Worm (Caenorhabditis elegans) whole organism, young adult: ENCODE measurements around the gene Y56A3A.6.

Source experiments
- B0336.3 ChIP-seq: fragments of 200-800 bp; sonication (Bioruptor generic); IDR thresholded peaks from 2 replicates; pipeline ENCODE4 v1.3.6; 2022; ENCODE audit warnings: missing genetic modification characterization, missing compliant biosample characterization
- D2030.7 ChIP-seq: fragments of 200-800 bp; sonication (Bioruptor generic); IDR thresholded peaks from 2 replicates; pipeline ENCODE4 v1.3.6; 2022; ENCODE audit warnings: missing genetic modification reagents, missing genetic modification characterization, missing compliant biosample characterization
- F10E7.11 ChIP-seq: sonication (generic microtip); optimal IDR thresholded peaks from 2 replicates; lab custom pipeline; 2017; ENCODE audit warnings: mild to moderate bottlenecking, missing genetic modification characterization, moderate library complexity, missing compliant biosample characterization
- F23B12.7 ChIP-seq: sonication (generic microtip); optimal IDR thresholded peaks from 2 replicates; lab custom pipeline; 2017; ENCODE audit warnings: missing genetic modification characterization, mild to moderate bottlenecking, missing compliant biosample characterization, antibody characterized with exemption, moderate library complexity; ENCODE audit not compliant: insufficient read depth
- F33H1.4 ChIP-seq: fragments of 200-800 bp; sonication (Bioruptor generic); IDR thresholded peaks from 2 replicates; pipeline ENCODE4 v1.3.6; 2022; ENCODE audit warnings: missing genetic modification reagents, missing genetic modification characterization, missing compliant biosample characterization
- F49E8.2 ChIP-seq: sonication (generic microtip); optimal IDR thresholded peaks from 3 replicates; lab custom pipeline; 2017; ENCODE audit warnings: missing genetic modification characterization, mild to moderate bottlenecking, missing compliant biosample characterization, antibody characterized with exemption, moderate library complexity; ENCODE audit not compliant: insufficient read depth
- F55B11.4 ChIP-seq: sonication (generic microtip); optimal IDR thresholded peaks from 2 replicates; lab custom pipeline; 2016; ENCODE audit warnings: missing compliant biosample characterization, missing genetic modification characterization, borderline replicate concordance; ENCODE audit not compliant: insufficient read depth
- K11D2.4 ChIP-seq: fragments of 200-800 bp; sonication (Bioruptor generic); IDR thresholded peaks from 2 replicates; pipeline ENCODE4 v1.3.6; 2022; ENCODE audit warnings: missing genetic modification reagents, missing genetic modification characterization, missing compliant biosample characterization
- Y53F4B.3 ChIP-seq: fragments of 200-800 bp; sonication (Bioruptor generic); IDR thresholded peaks from 2 replicates; pipeline ENCODE4 v1.3.6; 2022; ENCODE audit warnings: missing genetic modification reagents, missing genetic modification characterization, missing compliant biosample characterization
- Y53G8AR.9 ChIP-seq: fragments of 200-800 bp; sonication (Bioruptor generic); conservative IDR thresholded peaks from 2 replicates; pipeline ENCODE4 v1.3.6; 2022; ENCODE audit warnings: missing genetic modification reagents, missing genetic modification characterization, missing compliant biosample characterization
- Y79H2A.3 ChIP-seq: fragments of 200-800 bp; sonication (Bioruptor generic); conservative IDR thresholded peaks from 2 replicates; pipeline ENCODE4 v1.3.6; 2022; ENCODE audit warnings: missing genetic modification reagents, missing genetic modification characterization, missing compliant biosample characterization
- Y95B8A.8 ChIP-seq: fragments of 200-800 bp; sonication (Bioruptor generic); IDR thresholded peaks from 2 replicates; pipeline ENCODE4 v1.3.6; 2022; ENCODE audit warnings: missing genetic modification reagents, missing genetic modification characterization, missing compliant biosample characterization
- ZK185.1 ChIP-seq: sonication (generic microtip); optimal IDR thresholded peaks from 2 replicates; lab custom pipeline; 2016; ENCODE audit warnings: mild to moderate bottlenecking, missing genetic modification characterization, missing compliant biosample characterization; ENCODE audit not compliant: poor library complexity, severe bottlenecking
- akir-1 ChIP-seq: fragments of 200-800 bp; sonication (Bioruptor generic); optimal IDR thresholded peaks from 2 replicates; lab custom pipeline; 2018; ENCODE audit warnings: mild to moderate bottlenecking, missing genetic modification characterization, moderate library complexity, missing compliant biosample characterization
- ama-1 ChIP-seq, 3 experiments: fragments of 150-350 bp in 1 of 3; sonication (generic microtip) in 2 of 3; optimal IDR thresholded peaks; 2 replicates each; lab custom pipeline; 2014 to 2018; ENCODE audit warnings: missing biosample characterization in 2 of 3, missing genetic modification characterization in 2 of 3, missing genetic modification reagents in 2 of 3
- aptf-3 ChIP-seq: fragments of 200-800 bp; sonication (Bioruptor generic); IDR thresholded peaks from 2 replicates; pipeline ENCODE4 v1.3.6; 2022; ENCODE audit warnings: missing genetic modification characterization, missing compliant biosample characterization
- atf-7 ChIP-seq: sonication (generic microtip); optimal IDR thresholded peaks from 2 replicates; lab custom pipeline; 2017; ENCODE audit warnings: mild to moderate bottlenecking, missing genetic modification characterization, missing compliant biosample characterization
- bed-2 ChIP-seq: fragments of 200-800 bp; sonication (Bioruptor generic); IDR thresholded peaks from 2 replicates; pipeline ENCODE4 v1.3.6; 2022; ENCODE audit warnings: missing genetic modification reagents, missing genetic modification characterization, missing compliant biosample characterization
- ceh-91 ChIP-seq: fragments of 200-800 bp; sonication (Bioruptor generic); IDR thresholded peaks from 2 replicates; pipeline ENCODE4 v1.3.6; 2022; ENCODE audit warnings: missing genetic modification reagents, missing genetic modification characterization, missing compliant biosample characterization
- dox-1 ChIP-seq: fragments of 200-800 bp; sonication (Bioruptor generic); IDR thresholded peaks from 2 replicates; pipeline ENCODE4 v1.3.6; 2022; ENCODE audit warnings: missing genetic modification reagents, missing genetic modification characterization, missing compliant biosample characterization
- dpff-1 ChIP-seq: sonication (generic microtip); optimal IDR thresholded peaks from 2 replicates; lab custom pipeline; 2017; ENCODE audit warnings: mild to moderate bottlenecking, missing genetic modification characterization, missing compliant biosample characterization
- dpl-1 ChIP-seq: fragments of 150-350 bp; optimal IDR thresholded peaks from 2 replicates; lab custom pipeline; 2014; ENCODE audit warnings: missing biosample characterization, missing genetic modification reagents, missing genetic modification characterization
- egl-18 ChIP-seq: fragments of 200-800 bp; sonication (Bioruptor generic); IDR thresholded peaks from 2 replicates; pipeline ENCODE4 v1.3.6; 2022; ENCODE audit warnings: missing genetic modification reagents, missing genetic modification characterization, missing compliant biosample characterization
- egl-44 ChIP-seq: fragments of 200-800 bp; sonication (Bioruptor generic); IDR thresholded peaks from 2 replicates; pipeline ENCODE4 v1.3.6; 2022; ENCODE audit warnings: missing genetic modification reagents, missing genetic modification characterization, missing compliant biosample characterization
- ekl-4 ChIP-seq: fragments of 200-800 bp; sonication (Bioruptor generic); IDR thresholded peaks from 2 replicates; pipeline ENCODE4 v1.3.6; 2022; ENCODE audit warnings: missing genetic modification reagents, missing genetic modification characterization, missing compliant biosample characterization
- ets-4 ChIP-seq: fragments of 200-800 bp; sonication (Bioruptor generic); optimal IDR thresholded peaks from 2 replicates; lab custom pipeline; 2018; ENCODE audit warnings: mild to moderate bottlenecking, missing genetic modification characterization, missing compliant biosample characterization
- gei-17 ChIP-seq: fragments of 200-800 bp; sonication (Bioruptor generic); optimal IDR thresholded peaks from 2 replicates; lab custom pipeline; 2018; ENCODE audit warnings: mild to moderate bottlenecking, missing genetic modification characterization, missing compliant biosample characterization
- him-1 ChIP-seq: sonication (generic microtip); optimal IDR thresholded peaks from 2 replicates; lab custom pipeline; 2016; ENCODE audit warnings: missing genotype, missing genetic modification reagents, missing genetic modification characterization, missing compliant biosample characterization
- hrde-1 ChIP-seq: sonication (generic microtip); optimal IDR thresholded peaks from 2 replicates; lab custom pipeline; 2016; ENCODE audit warnings: missing genetic modification characterization, mild to moderate bottlenecking, missing compliant biosample characterization, moderate library complexity, missing genotype, missing genetic modification reagents, borderline replicate concordance
- hsf-1 ChIP-seq: fragments of 200-800 bp; sonication (Bioruptor generic); IDR thresholded peaks from 2 replicates; pipeline ENCODE4 v1.3.6; 2022; ENCODE audit warnings: missing genetic modification reagents, missing genetic modification characterization, missing compliant biosample characterization
- let-607 ChIP-seq, 2 experiments: fragments of 200-800 bp in 1 of 2; sonication (Bioruptor generic) in 1 of 2; sonication (generic microtip) in 1 of 2; optimal IDR thresholded peaks; 2 replicates each; lab custom pipeline; 2016 to 2018; ENCODE audit warnings: mild to moderate bottlenecking in 2 of 2, missing compliant biosample characterization in 2 of 2, missing genetic modification characterization in 2 of 2, moderate library complexity in 2 of 2, missing genotype in 1 of 2
- lin-35 ChIP-seq, 3 experiments: fragments of 150-350 bp in 2 of 3; sonication (generic microtip) in 1 of 3; optimal IDR thresholded peaks; 2 replicates each; lab custom pipeline; 2014 to 2018; ENCODE audit warnings: missing biosample characterization in 3 of 3, missing genetic modification characterization in 3 of 3, missing genetic modification reagents in 3 of 3
- lin-40 ChIP-seq: sonication (generic microtip); optimal IDR thresholded peaks from 2 replicates; lab custom pipeline; 2016; ENCODE audit warnings: missing genetic modification characterization, mild to moderate bottlenecking, missing compliant biosample characterization, missing genotype, missing genetic modification reagents
- lir-1 ChIP-seq: fragments of 200-800 bp; sonication (Bioruptor generic); conservative IDR thresholded peaks from 2 replicates; pipeline ENCODE4 v1.3.6; 2022; ENCODE audit warnings: missing genetic modification reagents, missing genetic modification characterization, missing compliant biosample characterization
- lsl-1 ChIP-seq: fragments of 200-800 bp; sonication (Bioruptor generic); optimal IDR thresholded peaks from 2 replicates; lab custom pipeline; 2018; ENCODE audit warnings: mild to moderate bottlenecking, missing genetic modification characterization, moderate library complexity, missing compliant biosample characterization
- madf-6 ChIP-seq: fragments of 200-800 bp; sonication (Bioruptor generic); IDR thresholded peaks from 2 replicates; pipeline ENCODE4 v1.3.6; 2022; ENCODE audit warnings: missing genetic modification reagents, missing genetic modification characterization, missing compliant biosample characterization
- mel-28 ChIP-seq: sonication (generic microtip); optimal IDR thresholded peaks from 2 replicates; lab custom pipeline; 2016; ENCODE audit warnings: borderline replicate concordance, mild to moderate bottlenecking, missing genetic modification characterization, missing compliant biosample characterization
- nfyb-1 ChIP-seq: fragments of 200-800 bp; sonication (Bioruptor generic); IDR thresholded peaks from 2 replicates; pipeline ENCODE4 v1.3.6; 2022; ENCODE audit warnings: missing genetic modification reagents, missing genetic modification characterization, missing compliant biosample characterization
- nhr-27 ChIP-seq: fragments of 200-800 bp; sonication (Bioruptor generic); optimal IDR thresholded peaks from 2 replicates; lab custom pipeline; 2018; ENCODE audit warnings: mild to moderate bottlenecking, missing genetic modification characterization, moderate library complexity, missing compliant biosample characterization
- nhr-80 ChIP-seq: sonication (generic microtip); optimal IDR thresholded peaks from 2 replicates; lab custom pipeline; 2016; ENCODE audit warnings: missing genetic modification characterization, missing compliant biosample characterization
- pbrm-1 ChIP-seq: fragments of 200-800 bp; sonication (Bioruptor generic); IDR thresholded peaks from 2 replicates; pipeline ENCODE4 v1.3.6; 2022; ENCODE audit warnings: missing genetic modification reagents, missing genetic modification characterization, missing compliant biosample characterization
- sdz-38 ChIP-seq: sonication (generic microtip); optimal IDR thresholded peaks from 2 replicates; lab custom pipeline; 2016; ENCODE audit warnings: missing genotype, missing genetic modification characterization, missing compliant biosample characterization
- ztf-26 ChIP-seq: sonication (generic microtip); optimal IDR thresholded peaks from 2 replicates; lab custom pipeline; 2017; ENCODE audit warnings: missing genetic modification characterization, missing compliant biosample characterization

Y56A3A.6 gene

DNA sequence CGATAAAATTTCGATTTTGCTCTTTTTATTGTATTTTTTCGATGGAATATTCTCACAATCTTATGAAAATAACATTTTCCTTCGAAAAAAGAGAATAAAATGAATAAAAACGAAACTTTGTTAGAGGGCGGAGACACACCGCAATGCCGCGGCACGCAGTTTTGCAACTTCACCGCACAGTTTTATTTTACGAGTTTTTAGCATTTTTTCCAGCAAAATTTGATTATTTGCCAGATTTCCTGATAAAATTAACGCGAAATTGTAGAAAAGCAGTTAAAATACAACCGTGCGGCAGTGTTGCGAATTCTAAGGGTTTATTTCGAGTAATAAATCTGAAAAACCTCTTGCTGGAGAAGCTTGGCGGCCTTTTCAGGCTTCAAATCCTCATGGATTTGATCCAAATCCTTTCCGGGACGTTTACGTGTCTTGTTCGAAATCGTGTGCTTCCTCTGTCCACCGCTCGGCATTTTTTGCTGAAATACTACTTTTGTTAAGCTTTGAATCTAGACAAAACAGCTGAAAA lies 39.7 kb upstream of the Y56A3A.6 start, which contains the start of gene znf-593 (continued):
- TF ChIP-seq akir-1, result no peak
- TF ChIP-seq ama-1 (optimal IDR thresholded peaks at IDR 0.05; lab: Kevin White, UChicago), result peak; percentile 9
- TF ChIP-seq ama-1 (GFP tag; optimal IDR thresholded peaks at IDR 0.05; lab: Kevin White, UChicago), result no peak
- no peak for TF ChIP-seq dpl-1 (GFP tag; lab: Kevin White, UChicago)
- TF ChIP-seq ZK185.1, result no peak
- TF ChIP-seq hsf-1 (GFP tag; lab: Robert Waterston, UW), result no peak
- TF ChIP-seq F33H1.4, result no peak
- TF ChIP-seq let-607 (tag; optimal IDR thresholded peaks at IDR 0.05; lab: Kevin White, UChicago), result peak; percentile 5 to 47
- no peak for TF ChIP-seq Y53G8AR.9 (GFP tag; lab: Robert Waterston, UW)
- no peak for TF ChIP-seq dox-1 (GFP tag; lab: Robert Waterston, UW)
- TF ChIP-seq Y53F4B.3 (GFP tag; lab: Robert Waterston, UW), result no peak
- peak; percentile 4 for TF ChIP-seq lsl-1 (GFP tag; lab: Kevin White, UChicago)
- TF ChIP-seq F23B12.7 (tag; lab: Kevin White, UChicago), result no peak
- TF ChIP-seq K11D2.4 (GFP tag; lab: Robert Waterston, UW), result no peak
- TF ChIP-seq lir-1 (GFP tag; lab: Robert Waterston, UW), result no peak
- peak in 1 of 3 experiments; percentile 26 for TF ChIP-seq lin-35 (GFP tag; optimal IDR thresholded peaks at IDR 0.05; lab: Kevin White, UChicago)
- peak; percentile 33; the same call in 1 of the 2 replicates for TF ChIP-seq madf-6 (GFP tag; lab: Robert Waterston, UW)
- no peak for TF ChIP-seq Y95B8A.8 (GFP tag; lab: Robert Waterston, UW)
- no peak for TF ChIP-seq pbrm-1
- no peak for TF ChIP-seq D2030.7
- no peak for TF ChIP-seq mel-28
- TF ChIP-seq aptf-3, result no peak

DNA sequence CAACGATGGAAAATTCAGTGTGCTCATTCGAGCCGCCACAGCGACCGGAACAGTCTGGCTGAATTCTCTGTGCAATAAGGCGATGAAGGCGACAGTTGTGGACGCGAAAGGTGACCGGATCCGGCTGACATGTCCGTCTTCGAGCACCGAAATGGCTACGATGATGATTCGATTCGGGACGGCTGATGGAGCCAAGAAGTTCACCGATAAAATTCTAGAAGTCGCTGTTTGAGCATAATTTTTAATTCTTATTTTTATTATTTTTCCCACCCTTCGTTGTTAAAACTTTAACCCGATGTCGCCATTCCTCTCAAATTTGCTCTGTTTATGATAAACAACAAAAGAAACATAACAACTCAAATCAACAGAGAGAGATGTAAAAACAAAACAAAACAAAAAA lies 38.9 kb upstream of the Y56A3A.6 start:
- no peak for TF ChIP-seq F10E7.11 (tag; lab: Kevin White, UChicago)
- TF ChIP-seq hrde-1 (tag; lab: Kevin White, UChicago), result peak; percentile 86
- TF ChIP-seq egl-18 (GFP tag; lab: Robert Waterston, UW), result no peak
- peak; percentile 60; the same call in 1 of the 2 replicates for TF ChIP-seq Y79H2A.3 (GFP tag; lab: Robert Waterston, UW)
- 0 out of 2 replicates have a peak, but pooled peaks have one; percentile 68 for TF ChIP-seq nfyb-1 (GFP tag; lab: Robert Waterston, UW)
- peak; percentile 1 for TF ChIP-seq lsl-1 (GFP tag; lab: Kevin White, UChicago)
- TF ChIP-seq madf-6 (GFP tag; lab: Robert Waterston, UW), result 0 out of 2 replicates have a peak, but pooled peaks have one; percentile 18
- TF ChIP-seq lin-35 (GFP tag; optimal IDR thresholded peaks at IDR 0.05; lab: Kevin White, UChicago), result peak in 1 of 3 experiments; percentile 13
- TF ChIP-seq gei-17 (GFP tag; lab: Kevin White, UChicago), result no peak
- TF ChIP-seq sdz-38, result no peak
- 0 out of 2 replicates have a peak, but pooled peaks have one; percentile 36 for TF ChIP-seq ekl-4 (GFP tag; lab: Robert Waterston, UW)
- TF ChIP-seq Y53G8AR.9 (GFP tag; lab: Robert Waterston, UW), result peak; percentile 29; the same call in 1 of the 2 replicates
- no peak for TF ChIP-seq ceh-91 (GFP tag; lab: Robert Waterston, UW)
- peak; percentile 28 for TF ChIP-seq dpff-1 (tag; lab: Kevin White, UChicago)
- TF ChIP-seq bed-2, result no peak

DNA sequence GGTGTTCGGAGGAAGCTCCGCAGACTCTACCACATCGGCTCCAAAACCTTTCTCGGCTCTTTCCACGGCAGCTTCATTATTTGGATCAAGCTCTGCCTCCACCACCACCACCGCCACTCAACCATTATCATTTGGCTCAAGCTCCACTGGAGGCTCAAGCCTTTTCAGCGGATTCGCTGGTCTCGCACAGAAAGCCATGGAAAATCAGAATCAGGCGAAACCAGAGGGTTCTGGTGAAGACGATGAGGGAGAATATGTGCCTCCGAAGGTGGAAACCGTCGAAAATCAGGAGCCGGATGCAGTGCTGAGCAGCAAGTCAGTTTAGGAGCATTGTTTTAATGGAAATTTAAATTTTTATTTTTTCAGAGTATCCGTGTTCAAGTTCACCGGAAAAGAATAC lies 38.5 kb upstream of the Y56A3A.6 start:
- TF ChIP-seq nhr-80 (tag; lab: Kevin White, UChicago) (no peak), F55B11.4 (tag; lab: Kevin White, UChicago) (no peak), ets-4 (GFP tag; lab: Kevin White, UChicago) (no peak), akir-1 (no peak), B0336.3 (GFP tag; lab: Robert Waterston, UW) (no peak), dpl-1 (GFP tag; lab: Kevin White, UChicago) (no peak), him-1 (tag; lab: Kevin White, UChicago) (no peak), ceh-91 (GFP tag; lab: Robert Waterston, UW) (no peak), F33H1.4 (no peak), egl-44 (no peak), atf-7 (tag; lab: Kevin White, UChicago) (no peak), ztf-26 (tag; lab: Kevin White, UChicago) (no peak), lin-40 (tag; lab: Kevin White, UChicago) (no peak), F49E8.2 (tag; lab: Kevin White, UChicago) (no peak), nhr-27 (tag; lab: Kevin White, UChicago) (no peak), dpff-1 (tag; lab: Kevin White, UChicago) (no peak)
- TF ChIP-seq, all 124 proteins: peak for 0
